Worm (Caenorhabditis elegans): Measurements from ENCODE around the gene EGAP1.1.

Gene EGAP1.1

ce11 chrIII:5917365-5917958 is 19.6 kb downstream of the EGAP1.1 start:
- no peak for TF ChIP-seq mab-5 (tag; optimal IDR thresholded peaks at IDR 0.05)
- peak; percentile 72 for TF ChIP-seq nhr-21 (tag; optimal IDR thresholded peaks at IDR 0.05)
- TF ChIP-seq nhr-12 (tag; optimal IDR thresholded peaks at IDR 0.05): no peak
- TF ChIP-seq crh-2 (tag; optimal IDR thresholded peaks at IDR 0.05): peak; percentile 84
- TF ChIP-seq gmeb-1 (tag; optimal IDR thresholded peaks at IDR 0.05): peak; percentile 50
- TF ChIP-seq lin-13 (GFP tag; optimal IDR thresholded peaks at IDR 0.05): peak; percentile 9
- no peak for TF ChIP-seq ztf-1 (GFP tag; conservative IDR thresholded peaks at IDR 0.05)
- no peak for TF ChIP-seq elt-1 (tag; optimal IDR thresholded peaks at IDR 0.05)
- TF ChIP-seq nhr-10 (tag; optimal IDR thresholded peaks at IDR 0.05): no peak
- peak; percentile 14 for TF ChIP-seq ama-1 (optimal IDR thresholded peaks at IDR 0.05)
- peak; percentile 40 for TF ChIP-seq fos-1 (tag; optimal IDR thresholded peaks at IDR 0.05)
- TF ChIP-seq mbf-1 (tag; optimal IDR thresholded peaks at IDR 0.05): no peak
- TF ChIP-seq F13H6.1 (tag; optimal IDR thresholded peaks at IDR 0.05): peak; percentile 20
- peak; percentile 39 for TF ChIP-seq sma-3 (GFP tag; optimal IDR thresholded peaks at IDR 0.05)
- peak in 1 of 2 experiments; percentile 41 for TF ChIP-seq lsy-2 (tag; optimal IDR thresholded peaks at IDR 0.05)
- TF ChIP-seq nhr-25 (tag; optimal IDR thresholded peaks at IDR 0.05): peak; percentile 4
- peak; percentile 26 for TF ChIP-seq ztf-4 (tag; optimal IDR thresholded peaks at IDR 0.05)
- TF ChIP-seq skn-1 (tag; optimal IDR thresholded peaks at IDR 0.05): peak; percentile 89

- no peak for TF ChIP-seq ztf-11 (tag; optimal IDR thresholded peaks at IDR 0.05)
- TF ChIP-seq gmeb-1 (tag; optimal IDR thresholded peaks at IDR 0.05): no peak
- no peak for TF ChIP-seq ztf-4 (tag; optimal IDR thresholded peaks at IDR 0.05)
- no peak for TF ChIP-seq sma-3 (GFP tag; optimal IDR thresholded peaks at IDR 0.05)
- peak; percentile 44 for TF ChIP-seq crh-2 (tag; optimal IDR thresholded peaks at IDR 0.05)
- TF ChIP-seq skn-1 (tag; optimal IDR thresholded peaks at IDR 0.05): peak; percentile 57
- no peak for TF ChIP-seq egl-27 (tag; optimal IDR thresholded peaks at IDR 0.05)
- TF ChIP-seq nhr-237 (tag; optimal IDR thresholded peaks at IDR 0.05): no peak
- no peak for TF ChIP-seq nhr-23 (tag; optimal IDR thresholded peaks at IDR 0.05)
- TF ChIP-seq mdl-1 (tag; optimal IDR thresholded peaks at IDR 0.05): no peak
- TF ChIP-seq ceh-16 (tag; optimal IDR thresholded peaks at IDR 0.05): no peak
- TF ChIP-seq R02D3.7 (tag; optimal IDR thresholded peaks at IDR 0.05): no peak
- TF ChIP-seq unc-39 (tag; optimal IDR thresholded peaks at IDR 0.05): no peak
- no peak for TF ChIP-seq lsy-2 (tag; optimal IDR thresholded peaks at IDR 0.05)
- peak; percentile 78 for TF ChIP-seq fos-1 (tag; optimal IDR thresholded peaks at IDR 0.05)
- TF ChIP-seq peb-1 (tag; optimal IDR thresholded peaks at IDR 0.05): no peak
- TF ChIP-seq nhr-6 (tag; optimal IDR thresholded peaks at IDR 0.05): no peak
- no peak for TF ChIP-seq ama-1 (optimal IDR thresholded peaks at IDR 0.05)
Observed at ce11 chrIII:5915926-5916325, 21.1 kb downstream of the EGAP1.1 start.

ce11 chrIII:5914717-5915116 is 22.3 kb downstream of the EGAP1.1 start:
- TF ChIP-seq elt-3 (tag; optimal IDR thresholded peaks at IDR 0.05) (no peak), snpc-4 (tag; optimal IDR thresholded peaks at IDR 0.05) (no peak), crh-2 (tag; optimal IDR thresholded peaks at IDR 0.05) (peak; percentile 74), fos-1 (tag; optimal IDR thresholded peaks at IDR 0.05) (peak; percentile 67), nhr-25 (tag; optimal IDR thresholded peaks at IDR 0.05) (no peak), ztf-1 (GFP tag; conservative IDR thresholded peaks at IDR 0.05) (no peak), sma-9 (GFP tag; optimal IDR thresholded peaks at IDR 0.05) (peak; percentile 15), sma-9 (tag; optimal IDR thresholded peaks at IDR 0.05) (no peak)

DNA sequence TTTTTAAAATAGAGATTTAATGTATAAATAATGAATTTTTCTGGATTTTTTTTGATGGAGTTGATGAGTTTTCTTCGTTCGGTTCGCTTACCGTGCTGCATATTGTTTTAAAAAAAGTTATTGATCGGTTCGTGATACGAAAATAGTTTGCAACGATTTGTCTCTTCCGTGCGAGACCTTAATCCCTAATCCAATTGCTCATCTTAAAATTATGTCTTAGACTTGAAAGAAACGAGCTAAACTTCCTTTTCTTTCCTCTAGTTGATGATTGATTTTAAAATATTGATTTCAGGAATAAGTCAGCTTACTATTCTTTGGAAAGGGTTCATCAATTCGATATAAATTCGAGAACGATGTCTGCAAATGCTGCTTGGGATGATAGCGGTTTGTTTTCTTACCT is 28.6 kb downstream of the EGAP1.1 start, which contains the start of gene C28H8.3:
TSS of gene C28H8.3 (plus strand) at position 293 of the 400 bp plus-strand sequence.
- TF ChIP-seq zag-1 (tag; optimal IDR thresholded peaks at IDR 0.05): no peak
- no peak for TF ChIP-seq nhr-237 (tag; optimal IDR thresholded peaks at IDR 0.05)
- TF ChIP-seq nhr-6 (tag; optimal IDR thresholded peaks at IDR 0.05): no peak

DNA sequence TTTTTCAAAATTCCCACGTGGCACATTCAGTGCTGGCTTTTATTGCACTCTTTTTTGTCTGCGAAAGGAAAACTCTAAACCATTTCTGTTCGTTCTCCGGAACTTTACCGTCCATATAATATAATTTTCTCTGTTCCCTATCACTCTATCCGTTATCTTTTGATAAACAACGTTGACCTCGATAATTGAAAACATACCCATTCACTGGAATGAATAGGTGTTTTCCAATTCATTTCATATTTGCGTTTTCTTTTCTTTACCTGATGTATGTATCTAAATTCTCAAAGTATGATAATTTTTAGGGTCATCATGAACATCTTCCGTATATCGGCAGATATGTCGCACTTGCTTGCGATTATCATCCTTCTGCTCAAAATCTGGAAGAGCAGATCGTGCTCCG is 30.3 kb downstream of the EGAP1.1 start, which contains the start of gene erd-2.2:
TSS of gene erd-2.2 (plus strand) at position 301 of the 400 bp plus-strand sequence.
- TF ChIP-seq C34F6.9 (tag; optimal IDR thresholded peaks at IDR 0.05) (no peak), ZK546.5 (tag; optimal IDR thresholded peaks at IDR 0.05) (no peak), ztf-4 (tag; optimal IDR thresholded peaks at IDR 0.05) (no peak)
